Fruit fly (Drosophila melanogaster): ENCODE measurements around the gene CG31140.

The CG31140 gene

dm6 chr3R:23928950-23929602, 33.9 kb upstream of the CG31140 start, which contains the start of the genes CG43998, CG43999 and CG31142 (continued):
- TF ChIP-seq tgo (GFP tag; IDR thresholded peaks at IDR 0.05) (no peak), CG12236 (GFP tag; optimal IDR thresholded peaks at IDR 0.05) (no peak), lov (optimal IDR thresholded peaks at IDR 0.05) (no peak), lov (GFP tag; IDR thresholded peaks at IDR 0.05) (no peak), CG34422 (GFP tag; IDR thresholded peaks at IDR 0.05) (no peak), HLHmδ (GFP tag; optimal IDR thresholded peaks at IDR 0.05) (no peak), CG11456 (GFP tag; IDR thresholded peaks at IDR 0.05) (no peak), GATAe (GFP tag; conservative IDR thresholded peaks at IDR 0.05) (no peak), HmgZ (tag; optimal IDR thresholded peaks at IDR 0.05) (peak; percentile 35), run (tag; optimal IDR thresholded peaks at IDR 0.05) (no peak), CG14014 (GFP tag; IDR thresholded peaks at IDR 0.05) (no peak), CG18619 (GFP tag; optimal IDR thresholded peaks at IDR 0.05) (no peak), CG1647 (GFP tag; optimal IDR thresholded peaks at IDR 0.05) (no peak), CG14441 (GFP tag; IDR thresholded peaks at IDR 0.05) (no peak), CG8089 (GFP tag; optimal IDR thresholded peaks at IDR 0.05) (no peak), amos (GFP tag; IDR thresholded peaks at IDR 0.05; ENCODE audit: partially characterized antibody) (no peak), CG16863 (GFP tag; optimal IDR thresholded peaks at IDR 0.05) (no peak), fd96Cb (tag; optimal IDR thresholded peaks at IDR 0.05) (no peak), YL-1 (GFP tag; optimal IDR thresholded peaks at IDR 0.05) (no peak), MBD-R2 (GFP tag; IDR thresholded peaks at IDR 0.05) (peak; percentile 77), Neu2 (GFP tag; optimal IDR thresholded peaks at IDR 0.05; ENCODE audit: borderline replicate concordance) (no peak), CG10366 (GFP tag; IDR thresholded peaks at IDR 0.05) (no peak), CG16815 (GFP tag; optimal IDR thresholded peaks at IDR 0.05) (no peak), Myb (GFP tag; optimal IDR thresholded peaks at IDR 0.05) (peak; percentile 41), sim (GFP tag; IDR thresholded peaks at IDR 0.05) (no peak), tin (GFP tag; optimal IDR thresholded peaks at IDR 0.05) (no peak), gcm (GFP tag; optimal IDR thresholded peaks at IDR 0.05) (no peak), oc (tag; optimal IDR thresholded peaks at IDR 0.05) (no peak), CG4282 (GFP tag; optimal IDR thresholded peaks at IDR 0.05) (no peak), CG6175 (GFP tag; IDR thresholded peaks at IDR 0.05) (no peak), CG12155 (GFP tag; optimal IDR thresholded peaks at IDR 0.05) (no peak), CoRest (tag; optimal IDR thresholded peaks at IDR 0.05) (peak; percentile 5), Sry-δ (GFP tag; optimal IDR thresholded peaks at IDR 0.05) (peak; percentile 15), Jarid2 (GFP tag; optimal IDR thresholded peaks at IDR 0.05) (no peak), Dip3 (GFP tag; optimal IDR thresholded peaks at IDR 0.05) (no peak), Fer2 (tag; optimal IDR thresholded peaks at IDR 0.05) (no peak), Antp (GFP tag; optimal IDR thresholded peaks at IDR 0.05) (no peak), aop (GFP tag; IDR thresholded peaks at IDR 0.05) (no peak), Nf-YB (GFP tag; optimal IDR thresholded peaks at IDR 0.05) (no peak), tx (GFP tag; optimal IDR thresholded peaks at IDR 0.05) (no peak), ash1 (GFP tag; optimal IDR thresholded peaks at IDR 0.05) (no peak), CG4730 (GFP tag; IDR thresholded peaks at IDR 0.05) (no peak), Gsc (GFP tag; IDR thresholded peaks at IDR 0.05) (no peak), nmo (GFP tag; optimal IDR thresholded peaks at IDR 0.05) (peak; percentile 19), repo (GFP tag; optimal IDR thresholded peaks at IDR 0.05) (no peak), CG7372 (GFP tag; IDR thresholded peaks at IDR 0.05) (no peak), kah (GFP tag; optimal IDR thresholded peaks at IDR 0.05) (no peak), kay (GFP tag; optimal IDR thresholded peaks at IDR 0.05) (no peak), ab (GFP tag; optimal IDR thresholded peaks at IDR 0.05) (no peak), BEAF-32 (GFP tag; optimal IDR thresholded peaks at IDR 0.05) (peak; percentile 23), CG8388 (GFP tag; optimal IDR thresholded peaks at IDR 0.05) (no peak), CG4328 (GFP tag; optimal IDR thresholded peaks at IDR 0.05) (no peak)

All from whole organism, embryonic.